Fruit fly (Drosophila melanogaster): Measurements from ENCODE around the gene Cen.

Cen gene

dm6 chr2L:20649891-20650290, 31.8 kb downstream of the Cen start, which contains the start of gene CG2611:
Gene CG2611 (plus strand): TSS chr2L:20650189.
- TF ChIP-seq ovo (GFP tag; optimal IDR thresholded peaks at IDR 0.05): no peak
- TF ChIP-seq CG7101 (tag; optimal IDR thresholded peaks at IDR 0.05): peak; percentile 45
- TF ChIP-seq CG14711 (tag; optimal IDR thresholded peaks at IDR 0.05): no peak
- peak; percentile 18 for TF ChIP-seq Mnt (GFP tag; optimal IDR thresholded peaks at IDR 0.05)
- peak; percentile 42 for TF ChIP-seq Crg-1 (GFP tag; optimal IDR thresholded peaks at IDR 0.05)
- peak; percentile 41 for TF ChIP-seq toe (GFP tag; optimal IDR thresholded peaks at IDR 0.05)
- TF ChIP-seq CG1620 (GFP tag; optimal IDR thresholded peaks at IDR 0.05): peak; percentile 33
- TF ChIP-seq Hr96 (GFP tag; optimal IDR thresholded peaks at IDR 0.05): no peak
- peak; percentile 28 for TF ChIP-seq bab1 (GFP tag; optimal IDR thresholded peaks at IDR 0.05)
- TF ChIP-seq CG7045 (GFP tag; optimal IDR thresholded peaks at IDR 0.05): no peak
- TF ChIP-seq tj (GFP tag; optimal IDR thresholded peaks at IDR 0.05): no peak
- peak; percentile 55 for TF ChIP-seq CG11617 (GFP tag; optimal IDR thresholded peaks at IDR 0.05)
- TF ChIP-seq CG33017 (tag; optimal IDR thresholded peaks at IDR 0.05): no peak
- no peak for TF ChIP-seq CG5204 (GFP tag; optimal IDR thresholded peaks at IDR 0.05)
- TF ChIP-seq kay (GFP tag; ENCODE audit: borderline replicate concordance): no peak

DNA sequence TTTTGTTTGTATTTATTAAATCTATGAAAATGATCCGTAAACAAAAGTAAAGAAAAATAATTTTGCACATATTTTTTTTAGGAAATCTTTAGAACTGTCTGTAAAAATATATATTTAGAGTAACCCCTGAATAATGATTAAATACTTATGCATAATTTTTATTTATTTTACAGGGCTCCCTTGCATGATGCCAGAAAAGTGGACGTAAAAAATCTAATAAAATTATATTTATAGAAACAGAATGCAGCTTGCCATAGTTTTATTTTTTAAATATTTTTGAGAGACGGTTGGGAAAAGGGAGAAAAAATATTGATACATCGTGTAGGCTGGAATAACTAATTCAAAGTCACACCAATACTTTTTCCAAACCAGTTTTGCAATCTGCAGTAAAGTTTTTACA, 33.0 kb downstream of the Cen start, which contains the start of gene CG18810:
TSS of gene CG18810 (plus strand) at position 301 of the 400 bp plus-strand sequence.
- TF ChIP-seq CG7045 (GFP tag; optimal IDR thresholded peaks at IDR 0.05) (no peak), CG5204 (GFP tag; optimal IDR thresholded peaks at IDR 0.05) (no peak), Hr96 (GFP tag; optimal IDR thresholded peaks at IDR 0.05) (no peak)

dm6 chr2L:20647240-20647908, 34.3 kb downstream of the Cen start:
- peak; percentile 25 for TF ChIP-seq toe (GFP tag; optimal IDR thresholded peaks at IDR 0.05)
- TF ChIP-seq cic (GFP tag; optimal IDR thresholded peaks at IDR 0.05): no peak
- TF ChIP-seq ovo (GFP tag; optimal IDR thresholded peaks at IDR 0.05): no peak
- TF ChIP-seq CG12768 (GFP tag; optimal IDR thresholded peaks at IDR 0.05): no peak
- TF ChIP-seq CG14711 (tag; optimal IDR thresholded peaks at IDR 0.05): peak; percentile 22
- no peak for TF ChIP-seq CG5204 (GFP tag; optimal IDR thresholded peaks at IDR 0.05)
- peak; percentile 15 for TF ChIP-seq CG11617 (GFP tag; optimal IDR thresholded peaks at IDR 0.05)
- TF ChIP-seq kay (GFP tag; ENCODE audit: borderline replicate concordance): peak; percentile 92
- TF ChIP-seq Hr96 (GFP tag; optimal IDR thresholded peaks at IDR 0.05): no peak
- TF ChIP-seq CG33017 (tag; optimal IDR thresholded peaks at IDR 0.05): no peak
- no peak for TF ChIP-seq bab1 (GFP tag; optimal IDR thresholded peaks at IDR 0.05)
- TF ChIP-seq CG7101 (tag; optimal IDR thresholded peaks at IDR 0.05): peak; percentile 1
- TF ChIP-seq CG1620 (GFP tag; optimal IDR thresholded peaks at IDR 0.05): peak; percentile 3
- TF ChIP-seq Mnt (GFP tag; optimal IDR thresholded peaks at IDR 0.05): peak; percentile 97
- TF ChIP-seq Crg-1 (GFP tag; optimal IDR thresholded peaks at IDR 0.05): peak; percentile 22
- TF ChIP-seq cnc (optimal IDR thresholded peaks at IDR 0.05): no peak
- TF ChIP-seq CG7045 (GFP tag; optimal IDR thresholded peaks at IDR 0.05): no peak
- TF ChIP-seq pad (GFP tag; optimal IDR thresholded peaks at IDR 0.05): no peak
- TF ChIP-seq tj (GFP tag; optimal IDR thresholded peaks at IDR 0.05): no peak
- TF ChIP-seq Clk (GFP tag; optimal IDR thresholded peaks at IDR 0.05): no peak

DNA sequence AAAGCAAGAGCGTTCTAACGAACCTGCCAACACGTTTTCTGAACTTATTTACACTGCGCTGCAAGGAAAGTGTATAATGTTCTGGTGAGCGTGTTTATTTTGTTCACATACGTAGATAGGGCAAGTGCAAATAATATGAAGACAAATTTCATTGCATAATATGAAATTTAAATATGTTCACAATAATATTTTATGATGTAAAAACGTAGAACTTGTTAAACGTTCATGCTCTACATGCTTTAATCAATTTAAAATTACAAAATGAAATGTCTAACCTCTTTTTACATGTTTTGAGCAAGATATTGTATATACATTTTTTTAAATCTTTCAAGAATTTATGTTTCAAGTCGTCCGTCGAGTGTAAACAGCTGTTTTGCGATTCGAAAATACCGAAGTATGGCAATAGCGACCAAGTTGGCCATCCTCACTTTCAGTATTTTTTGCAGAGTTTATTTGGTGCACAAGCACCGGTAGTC, 36.2 kb downstream of the Cen start, which contains the start of the genes phr6-4 and CG2608:
TSS of gene phr6-4 (minus strand) at position 398 of the 476 bp plus-strand sequence.
TSS of gene CG2608 (plus strand) at position 429 of the 476 bp plus-strand sequence.
- TF ChIP-seq CG7101 (tag; optimal IDR thresholded peaks at IDR 0.05) (peak; percentile 91), bab1 (GFP tag; optimal IDR thresholded peaks at IDR 0.05) (peak; percentile 89), CG1620 (GFP tag; optimal IDR thresholded peaks at IDR 0.05) (peak; percentile 76), pad (GFP tag; optimal IDR thresholded peaks at IDR 0.05) (peak; percentile 72), CG11617 (GFP tag; optimal IDR thresholded peaks at IDR 0.05) (peak; percentile 92), ovo (GFP tag; optimal IDR thresholded peaks at IDR 0.05) (peak; percentile 40), Clk (GFP tag; optimal IDR thresholded peaks at IDR 0.05) (peak; percentile 23), CG33017 (tag; optimal IDR thresholded peaks at IDR 0.05) (peak; percentile 91), Hr96 (GFP tag; optimal IDR thresholded peaks at IDR 0.05) (peak; percentile 71), CG12768 (GFP tag; optimal IDR thresholded peaks at IDR 0.05) (peak; percentile 89), CG5204 (GFP tag; optimal IDR thresholded peaks at IDR 0.05) (no peak), cnc (optimal IDR thresholded peaks at IDR 0.05) (no peak), Mnt (GFP tag; optimal IDR thresholded peaks at IDR 0.05) (peak; percentile 72), kay (GFP tag; ENCODE audit: borderline replicate concordance) (peak; percentile 90), CG14711 (tag; optimal IDR thresholded peaks at IDR 0.05) (peak; percentile 86), tj (GFP tag; optimal IDR thresholded peaks at IDR 0.05) (peak; percentile 58), cic (GFP tag; optimal IDR thresholded peaks at IDR 0.05) (peak; percentile 42), Crg-1 (GFP tag; optimal IDR thresholded peaks at IDR 0.05) (peak; percentile 73), CG7045 (GFP tag; optimal IDR thresholded peaks at IDR 0.05) (peak; percentile 92), toe (GFP tag; optimal IDR thresholded peaks at IDR 0.05) (peak; percentile 74)

- TF ChIP-seq bab1 (GFP tag; optimal IDR thresholded peaks at IDR 0.05) (no peak), pad (GFP tag; optimal IDR thresholded peaks at IDR 0.05) (no peak), CG11617 (GFP tag; optimal IDR thresholded peaks at IDR 0.05) (no peak), Crg-1 (GFP tag; optimal IDR thresholded peaks at IDR 0.05) (no peak)
Measured at dm6 chr2L:20643144-20643543, 38.5 kb downstream of the Cen start, which contains the start of gene CG17470. Gene CG17470 (minus strand): TSS chr2L:20643244.

DNA sequence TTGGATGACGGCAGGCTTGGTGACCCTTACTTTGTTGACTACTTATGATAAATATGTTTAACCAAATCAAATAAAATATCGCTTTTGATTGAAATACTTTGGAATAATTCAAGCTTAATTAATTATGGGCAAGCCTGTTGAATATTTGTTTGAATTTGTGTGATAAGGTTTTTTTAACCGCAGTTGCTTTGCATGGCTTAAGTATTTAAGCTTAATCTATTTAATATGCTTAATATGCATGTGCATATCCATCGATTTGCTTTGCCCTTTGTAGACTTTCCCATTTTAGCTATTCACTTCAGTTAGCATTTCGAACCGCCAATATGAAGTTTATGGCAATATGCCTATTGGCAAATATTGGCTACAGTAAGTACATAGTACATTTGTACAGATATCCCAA, 41.0 kb downstream of the Cen start, which contains the start of gene Sfp38D:
TSS of gene Sfp38D (plus strand) at position 301 of the 400 bp plus-strand sequence.
- TF ChIP-seq pad (GFP tag; optimal IDR thresholded peaks at IDR 0.05): no peak
- no peak for TF ChIP-seq CG11617 (GFP tag; optimal IDR thresholded peaks at IDR 0.05)
- no peak for TF ChIP-seq CG14711 (tag; optimal IDR thresholded peaks at IDR 0.05)
- TF ChIP-seq cic (GFP tag; optimal IDR thresholded peaks at IDR 0.05): no peak
- TF ChIP-seq kay (GFP tag; ENCODE audit: borderline replicate concordance): no peak
- no peak for TF ChIP-seq CG5204 (GFP tag; optimal IDR thresholded peaks at IDR 0.05)
- TF ChIP-seq CG12768 (GFP tag; optimal IDR thresholded peaks at IDR 0.05): no peak
- no peak for TF ChIP-seq bab1 (GFP tag; optimal IDR thresholded peaks at IDR 0.05)
- TF ChIP-seq CG7045 (GFP tag; optimal IDR thresholded peaks at IDR 0.05): no peak
- no peak for TF ChIP-seq CG7101 (tag; optimal IDR thresholded peaks at IDR 0.05)
- no peak for TF ChIP-seq Mnt (GFP tag; optimal IDR thresholded peaks at IDR 0.05)
- TF ChIP-seq Crg-1 (GFP tag; optimal IDR thresholded peaks at IDR 0.05): no peak
- TF ChIP-seq Hr96 (GFP tag; optimal IDR thresholded peaks at IDR 0.05): no peak
- TF ChIP-seq Clk (GFP tag; optimal IDR thresholded peaks at IDR 0.05): no peak

Measured in whole organism, adult.